Fruit fly (Drosophila melanogaster) whole organism, embryonic: ENCODE measurements around the gene SMC3.

ENCODE experiments used
- Abd-B ChIP-seq: fragments of 200-800 bp; sonication (Bioruptor generic); optimal IDR thresholded peaks from 2 replicates; lab custom pipeline; 2018; ENCODE audit warnings: missing biosample characterization, mild to moderate bottlenecking, missing genetic modification characterization, moderate library complexity
- Antp ChIP-seq: fragments of 200-800 bp; sonication (Bioruptor generic); optimal IDR thresholded peaks from 3 replicates; lab custom pipeline; 2016; ENCODE audit warnings: missing biosample characterization, missing genetic modification characterization
- Atf6 ChIP-seq: fragments of 200-800 bp; sonication (Bioruptor generic); IDR thresholded peaks from 2 replicates; pipeline ENCODE4 v1.3.6; 2022; ENCODE audit warnings: missing biosample characterization, missing genetic modification characterization
- Bdp1 ChIP-seq: fragments of 200-800 bp; sonication (Bioruptor generic); optimal IDR thresholded peaks from 3 replicates; lab custom pipeline; 2016; ENCODE audit warnings: missing biosample characterization, missing genetic modification characterization
- CG12299 ChIP-seq: fragments of 200-800 bp; sonication (Bioruptor generic); optimal IDR thresholded peaks from 2 replicates; lab custom pipeline; 2018; ENCODE audit warnings: missing biosample characterization, mild to moderate bottlenecking, missing genetic modification characterization
- CG12769 ChIP-seq: fragments of 200-800 bp; sonication (Bioruptor generic); optimal IDR thresholded peaks from 2 replicates; lab custom pipeline; 2019; ENCODE audit warnings: missing biosample characterization, mild to moderate bottlenecking, missing genetic modification characterization, moderate library complexity
- CG14710 ChIP-seq: fragments of 200-800 bp; sonication (Bioruptor generic); optimal IDR thresholded peaks from 3 replicates; lab custom pipeline; 2019; ENCODE audit warnings: missing biosample characterization, mild to moderate bottlenecking, missing genetic modification characterization, moderate library complexity
- CG17328 ChIP-seq: fragments of 200-800 bp; sonication (Bioruptor generic); IDR thresholded peaks from 2 replicates; pipeline ENCODE4 v1.3.6; 2022; ENCODE audit warnings: missing biosample characterization, missing genetic modification characterization
- CG17361 ChIP-seq: fragments of 200-800 bp; sonication (Bioruptor generic); IDR thresholded peaks from 3 replicates; pipeline ENCODE4 v1.3.6; 2022; ENCODE audit warnings: missing biosample characterization, missing genetic modification characterization
- CG2120 ChIP-seq: fragments of 200-800 bp; sonication (Bioruptor generic); optimal IDR thresholded peaks from 3 replicates; lab custom pipeline; 2016; ENCODE audit warnings: missing biosample characterization, missing genetic modification characterization
- CG3065 ChIP-seq: fragments of 200-800 bp; sonication (Bioruptor generic); optimal IDR thresholded peaks from 2 replicates; lab custom pipeline; 2016; ENCODE audit warnings: missing biosample characterization, missing genetic modification characterization
- CG3163 ChIP-seq: fragments of 200-800 bp; sonication (Bioruptor generic); optimal IDR thresholded peaks from 3 replicates; lab custom pipeline; 2016; ENCODE audit warnings: missing biosample characterization, missing genetic modification characterization
- CG32772 ChIP-seq: fragments of 200-800 bp; sonication (Bioruptor generic); IDR thresholded peaks from 2 replicates; pipeline ENCODE4 v1.3.6; 2022; ENCODE audit warnings: missing biosample characterization, missing genetic modification characterization
- CG3281 ChIP-seq: fragments of 200-800 bp; sonication (Bioruptor generic); optimal IDR thresholded peaks from 3 replicates; lab custom pipeline; 2017; ENCODE audit warnings: missing biosample characterization, mild to moderate bottlenecking, missing genetic modification characterization
- CG3847 ChIP-seq: fragments of 200-800 bp; sonication (Bioruptor generic); IDR thresholded peaks from 2 replicates; pipeline ENCODE4 v1.3.6; 2022; ENCODE audit warnings: missing biosample characterization, missing genetic modification characterization
- CG42726 ChIP-seq: fragments of 200-800 bp; sonication (Bioruptor generic); IDR thresholded peaks from 2 replicates; pipeline ENCODE4 v1.3.6; 2022; ENCODE audit warnings: missing biosample characterization, missing genetic modification characterization; ENCODE audit not compliant: partially characterized antibody
- CG4820 ChIP-seq: fragments of 200-800 bp; sonication (Bioruptor generic); optimal IDR thresholded peaks from 3 replicates; lab custom pipeline; 2016; ENCODE audit warnings: missing biosample characterization, missing genetic modification characterization
- CG9215 ChIP-seq: fragments of 200-800 bp; sonication (Bioruptor generic); IDR thresholded peaks from 2 replicates; pipeline ENCODE4 v1.3.6; 2022; ENCODE audit warnings: missing biosample characterization, missing genetic modification characterization
- CG9727 ChIP-seq: fragments of 200-800 bp; sonication (Bioruptor generic); optimal IDR thresholded peaks from 3 replicates; lab custom pipeline; 2017; ENCODE audit warnings: missing biosample characterization, mild to moderate bottlenecking, missing genetic modification characterization
- CG9817 ChIP-seq: fragments of 200-800 bp; sonication (Bioruptor generic); optimal IDR thresholded peaks from 2 replicates; lab custom pipeline; 2018; ENCODE audit warnings: missing biosample characterization, mild to moderate bottlenecking, missing genetic modification characterization, moderate library complexity
- ERR ChIP-seq: fragments of 200-800 bp; sonication (Bioruptor generic); optimal IDR thresholded peaks from 2 replicates; lab custom pipeline; 2016; ENCODE audit warnings: missing biosample characterization, missing genetic modification characterization
- Hand ChIP-seq: fragments of 200-800 bp; sonication (Bioruptor generic); optimal IDR thresholded peaks from 2 replicates; lab custom pipeline; 2017; ENCODE audit warnings: mild to moderate bottlenecking, missing biosample characterization, missing genetic modification reagents, missing genetic modification characterization
- Hey ChIP-seq: fragments of 200-800 bp; sonication (Bioruptor generic); optimal IDR thresholded peaks from 3 replicates; lab custom pipeline; 2018; ENCODE audit warnings: missing biosample characterization, mild to moderate bottlenecking, missing genetic modification characterization
- Hr39 ChIP-seq: fragments of >200 bp; optimal IDR thresholded peaks from 2 replicates; lab custom pipeline; 2017
- Med ChIP-seq: fragments of 200-800 bp; sonication (Bioruptor generic); peaks from one replicate; lab custom pipeline; 2016; ENCODE audit warnings: missing biosample characterization, missing genetic modification characterization, mild to moderate bottlenecking, inconsistent platforms, moderate library complexity
- Meics ChIP-seq: fragments of 200-800 bp; sonication (Bioruptor generic); optimal IDR thresholded peaks from 2 replicates; lab custom pipeline; 2017; ENCODE audit warnings: missing biosample characterization, mild to moderate bottlenecking, missing genetic modification characterization
- Mrtf ChIP-seq: fragments of 200-800 bp; sonication (Bioruptor generic); IDR thresholded peaks from 3 replicates; pipeline ENCODE4 v1.3.6; 2022; ENCODE audit warnings: missing biosample characterization, missing genetic modification characterization
- Nf-YA ChIP-seq: fragments of 200-800 bp; sonication (Bioruptor generic); IDR thresholded peaks from 2 replicates; pipeline ENCODE4 v1.3.6; 2022; ENCODE audit warnings: missing biosample characterization, missing genetic modification characterization
- Nf-YB ChIP-seq: fragments of 200-800 bp; sonication (Bioruptor generic); optimal IDR thresholded peaks from 3 replicates; lab custom pipeline; 2019; ENCODE audit warnings: missing biosample characterization, mild to moderate bottlenecking, missing genetic modification characterization, moderate library complexity
- NfI ChIP-seq: fragments of 200-800 bp; sonication (Bioruptor generic); optimal IDR thresholded peaks from 3 replicates; lab custom pipeline; 2018; ENCODE audit warnings: missing biosample characterization, mild to moderate bottlenecking, missing genetic modification characterization, moderate library complexity
- Opbp ChIP-seq: fragments of 200-800 bp; sonication (Bioruptor generic); IDR thresholded peaks from 3 replicates; pipeline ENCODE4 v1.3.6; 2022; ENCODE audit warnings: missing biosample characterization, missing genetic modification characterization; ENCODE audit not compliant: partially characterized antibody
- Six4 ChIP-seq: fragments of 200-800 bp; sonication (Bioruptor generic); optimal IDR thresholded peaks from 2 replicates; lab custom pipeline; 2016; ENCODE audit warnings: missing biosample characterization, missing genetic modification characterization
- Sox100B ChIP-seq: fragments of 200-800 bp; sonication (Bioruptor generic); optimal IDR thresholded peaks from 3 replicates; lab custom pipeline; 2018; ENCODE audit warnings: missing biosample characterization, mild to moderate bottlenecking, missing genetic modification characterization
- Sox102F ChIP-seq: fragments of 200-800 bp; sonication (Bioruptor generic); optimal IDR thresholded peaks from 2 replicates; lab custom pipeline; 2018; ENCODE audit warnings: missing biosample characterization, mild to moderate bottlenecking, missing genetic modification characterization, moderate library complexity
- abd-A ChIP-seq: fragments of 200-800 bp; sonication (Bioruptor generic); optimal IDR thresholded peaks from 3 replicates; lab custom pipeline; 2019; ENCODE audit warnings: missing biosample characterization, mild to moderate bottlenecking, missing genetic modification characterization, moderate library complexity
- ato ChIP-seq: fragments of 200-800 bp; sonication (Bioruptor generic); IDR thresholded peaks from 2 replicates; pipeline ENCODE4 v1.3.6; 2022; ENCODE audit warnings: missing biosample characterization, missing genetic modification characterization; ENCODE audit not compliant: partially characterized antibody
- dan ChIP-seq: fragments of 200-800 bp; sonication (Bioruptor generic); IDR thresholded peaks from 2 replicates; pipeline ENCODE4 v1.3.6; 2022; ENCODE audit warnings: missing biosample characterization, missing genetic modification characterization
- dimm ChIP-seq: fragments of 200-800 bp; sonication (Bioruptor generic); IDR thresholded peaks from 2 replicates; pipeline ENCODE4 v1.3.6; 2022; ENCODE audit warnings: missing biosample characterization, missing genetic modification characterization
- dysf ChIP-seq: fragments of 200-800 bp; sonication (Bioruptor generic); IDR thresholded peaks from 3 replicates; pipeline ENCODE4 v1.3.6; 2022; ENCODE audit warnings: missing biosample characterization, missing genetic modification characterization
- eyg ChIP-seq: fragments of 200-800 bp; sonication (Bioruptor generic); optimal IDR thresholded peaks from 3 replicates; lab custom pipeline; 2016; ENCODE audit warnings: missing biosample characterization, missing genetic modification characterization
- fd64A ChIP-seq: fragments of 200-800 bp; sonication (Bioruptor generic); optimal IDR thresholded peaks from 3 replicates; lab custom pipeline; 2018; ENCODE audit warnings: missing biosample characterization, mild to moderate bottlenecking, missing genetic modification characterization
- odd ChIP-seq: fragments of 200-800 bp; sonication (Bioruptor generic); optimal IDR thresholded peaks from 2 replicates; lab custom pipeline; 2017; ENCODE audit warnings: missing biosample characterization, mild to moderate bottlenecking, missing genetic modification characterization
- pan ChIP-seq, 4 experiments: fragments of >200 bp in 3 of 4; fragments of 200-800 bp in 1 of 4; sonication (Bioruptor generic) in 1 of 4; optimal IDR thresholded peaks in 3 of 4; IDR thresholded peaks in 1 of 4; 2 replicates each; pipeline versions ENCODE4 v1.3.6 to Lab custom; 2017 to 2022; ENCODE audit warnings: missing biosample characterization in 2 of 4, missing genetic modification characterization in 2 of 4, mixed read lengths in 1 of 4
- prd ChIP-seq, 3 experiments: fragments of >200 bp in 2 of 3; fragments of 200-800 bp in 1 of 3; sonication (Bioruptor generic) in 1 of 3; optimal IDR thresholded peaks in 2 of 3; IDR thresholded peaks in 1 of 3; 2 replicates in 2 of 3; 3 replicates in 1 of 3; pipeline versions ENCODE4 v1.3.6 to Lab custom; 2017 to 2022; ENCODE audit warnings: missing biosample characterization in 1 of 3, missing genetic modification characterization in 1 of 3
- sc ChIP-seq, 3 experiments: fragments of >200 bp in 2 of 3; fragments of 200-800 bp in 1 of 3; sonication (Bioruptor generic) in 1 of 3; optimal IDR thresholded peaks; 2 replicates in 2 of 3; 3 replicates in 1 of 3; lab custom pipeline; 2017; ENCODE audit warnings: mild to moderate bottlenecking in 1 of 3, missing biosample characterization in 1 of 3, missing genetic modification characterization in 1 of 3, missing genetic modification reagents in 1 of 3
- sens ChIP-seq: fragments of 200-800 bp; sonication (Bioruptor generic); peaks from one replicate; lab custom pipeline; 2016; ENCODE audit warnings: missing biosample characterization, missing genetic modification characterization
- slp2 ChIP-seq: fragments of 200-800 bp; sonication (Bioruptor generic); optimal IDR thresholded peaks from 2 replicates; lab custom pipeline; 2016; ENCODE audit warnings: missing biosample characterization, missing genetic modification characterization
- sob ChIP-seq: fragments of 200-800 bp; sonication (Bioruptor generic); IDR thresholded peaks from 2 replicates; pipeline ENCODE4 v1.3.6; 2022; ENCODE audit warnings: missing biosample characterization, missing genetic modification characterization
- tgo ChIP-seq: fragments of 200-800 bp; sonication (Bioruptor generic); IDR thresholded peaks from 3 replicates; pipeline ENCODE4 v1.3.6; 2022; ENCODE audit warnings: missing biosample characterization, missing genetic modification characterization
- yki ChIP-seq: fragments of >200 bp; optimal IDR thresholded peaks from 3 replicates; lab custom pipeline; 2018

SMC3 gene

DNA sequence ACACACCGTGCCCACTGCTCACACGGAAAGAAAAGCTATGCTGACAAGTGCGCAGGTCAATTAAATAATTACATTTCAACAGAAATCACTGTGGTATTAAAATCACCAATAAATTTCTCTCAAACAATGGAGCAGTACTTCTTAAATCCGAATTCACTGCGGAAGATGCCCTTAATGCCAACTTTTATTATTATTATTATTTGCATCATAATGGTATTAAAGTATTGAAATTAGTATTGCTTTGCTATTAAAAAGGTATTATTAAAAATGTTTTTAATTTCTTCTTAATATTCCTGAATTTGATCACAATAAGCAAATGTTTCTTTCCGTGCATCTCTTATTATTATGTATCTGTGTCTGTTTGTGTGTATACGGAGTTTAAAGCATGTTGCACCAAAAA is 13.3 kb downstream of the SMC3 start (continued):
- TF ChIP-seq NfI (GFP tag; lab: Kevin White, UChicago) (peak; percentile 36), CG14710 (peak; percentile 0), Hey (tag; lab: Kevin White, UChicago) (no peak), yki (lab: Kevin White, UChicago) (no peak), Abd-B (GFP tag; lab: Kevin White, UChicago) (peak; percentile 35), CG3065 (GFP tag; lab: Kevin White, UChicago) (no peak), Opbp (no peak), CG2120 (GFP tag; lab: Kevin White, UChicago) (peak; percentile 48), Nf-YB (GFP tag; lab: Kevin White, UChicago) (no peak), sob (GFP tag; lab: Robert Waterston, UW) (no peak), dysf (GFP tag; lab: Robert Waterston, UW) (peak; percentile 34; the same call in 2 of the 3 replicates), pan (optimal IDR thresholded peaks at IDR 0.05; lab: Kevin White, UChicago) (no peak), pan (GFP tag; optimal IDR thresholded peaks at IDR 0.05 in 1 of 2, IDR thresholded peaks at IDR 0.05 in 1 of 2) (peak in 1 of 2 experiments; percentile 42), sens (GFP tag; lab: Kevin White, UChicago) (peak; percentile 74), CG17328 (GFP tag; lab: Robert Waterston, UW) (no peak), Six4 (no peak), fd64A (no peak), CG3281 (GFP tag; lab: Kevin White, UChicago) (peak; percentile 65), tgo (GFP tag; lab: Robert Waterston, UW) (0 out of 3 replicates have a peak, but pooled peaks have one; percentile 30), Hr39 (lab: Kevin White, UChicago) (no peak), eyg (no peak), CG4820 (GFP tag; lab: Kevin White, UChicago) (no peak), abd-A (tag; lab: Kevin White, UChicago) (no peak), Sox100B (GFP tag; lab: Kevin White, UChicago) (peak; percentile 49), Hand (GFP tag; lab: Kevin White, UChicago) (peak; percentile 66), ato (GFP tag; lab: Robert Waterston, UW) (no peak), Bdp1 (GFP tag; lab: Kevin White, UChicago) (no peak), Mrtf (GFP tag; lab: Robert Waterston, UW) (no peak), slp2 (GFP tag; lab: Kevin White, UChicago) (no peak), Med (GFP tag; lab: Kevin White, UChicago) (peak; percentile 47), sc (optimal IDR thresholded peaks at IDR 0.05; lab: Kevin White, UChicago) (no peak), sc (GFP tag; optimal IDR thresholded peaks at IDR 0.05; lab: Kevin White, UChicago) (no peak), CG12769 (tag; lab: Kevin White, UChicago) (no peak), ERR (GFP tag; lab: Kevin White, UChicago) (no peak), CG32772 (GFP tag; lab: Robert Waterston, UW) (no peak), dan (GFP tag; lab: Robert Waterston, UW) (no peak), Meics (GFP tag; lab: Kevin White, UChicago) (peak; percentile 70), prd (optimal IDR thresholded peaks at IDR 0.05; lab: Kevin White, UChicago) (no peak), prd (GFP tag; IDR thresholded peaks at IDR 0.05; lab: Robert Waterston, UW) (peak; percentile 36; the same call in 1 of the 3 replicates), Atf6 (GFP tag; lab: Robert Waterston, UW) (0 out of 2 replicates have a peak, but pooled peaks have one; percentile 14), CG9727 (GFP tag; lab: Kevin White, UChicago) (peak; percentile 57), CG9817 (tag; lab: Kevin White, UChicago) (peak; percentile 27), CG42726 (GFP tag; lab: Robert Waterston, UW) (no peak), CG12299 (tag; lab: Kevin White, UChicago) (peak; percentile 26), dimm (GFP tag; lab: Robert Waterston, UW) (no peak), CG3847 (GFP tag; lab: Robert Waterston, UW) (no peak), Nf-YA (GFP tag; lab: Robert Waterston, UW) (no peak), odd (GFP tag; lab: Kevin White, UChicago) (no peak), CG9215 (GFP tag; lab: Robert Waterston, UW) (0 out of 2 replicates have a peak, but pooled peaks have one; percentile 5), Sox102F (GFP tag; lab: Kevin White, UChicago) (peak; percentile 52), CG3163 (GFP tag; lab: Kevin White, UChicago) (no peak), Antp (GFP tag; lab: Kevin White, UChicago) (no peak), CG17361 (GFP tag; lab: Robert Waterston, UW) (peak; percentile 63; the same call in 2 of the 3 replicates)
